Worm (Caenorhabditis elegans) whole organism, L4 larva: ENCODE data around the gene F40G9.19.
A peak's percentile ranks its signal among the peaks of the same experiment; 100 is the strongest.

Source experiments
- F10B5.3 ChIP-seq: sonication (generic microtip); optimal IDR thresholded peaks from 2 replicates; lab custom pipeline; 2016; ENCODE audit warnings: mild to moderate bottlenecking, missing genetic modification characterization, missing compliant biosample characterization
- F37D6.2 ChIP-seq: sonication (generic microtip); optimal IDR thresholded peaks from 2 replicates; lab custom pipeline; 2016; ENCODE audit warnings: mild to moderate bottlenecking, missing genetic modification characterization, missing compliant biosample characterization
- ces-1 ChIP-seq: fragments of 150-350 bp; sonication (generic microtip); optimal IDR thresholded peaks from 4 replicates; lab custom pipeline; 2014; ENCODE audit warnings: missing biosample characterization, missing genetic modification reagents, missing genetic modification characterization
- ctbp-1 ChIP-seq: fragments of 200-800 bp; sonication (Bioruptor generic); IDR thresholded peaks from 2 replicates; pipeline ENCODE4 v1.3.6; 2022; ENCODE audit warnings: missing genetic modification reagents, missing genetic modification characterization, missing compliant biosample characterization
- daf-8 ChIP-seq: fragments of 200-800 bp; sonication (Bioruptor generic); IDR thresholded peaks from 2 replicates; pipeline ENCODE4 v1.3.6; 2022; ENCODE audit warnings: missing genetic modification characterization, missing compliant biosample characterization
- duxl-1 ChIP-seq: sonication (generic microtip); optimal IDR thresholded peaks from 2 replicates; lab custom pipeline; 2016; ENCODE audit warnings: mild to moderate bottlenecking, missing genetic modification characterization, moderate library complexity, missing compliant biosample characterization; ENCODE audit not compliant: poor library complexity
- fkh-10 ChIP-seq: fragments of 150-350 bp; optimal IDR thresholded peaks from 2 replicates; lab custom pipeline; 2014; ENCODE audit warnings: missing biosample characterization, missing genetic modification reagents, missing genetic modification characterization
- hmg-1.1 ChIP-seq: fragments of 200-800 bp; sonication (Bioruptor generic); IDR thresholded peaks from 2 replicates; pipeline ENCODE4 v1.3.6; 2022; ENCODE audit warnings: missing genetic modification reagents, missing genetic modification characterization, missing compliant biosample characterization
- lin-13 ChIP-seq: fragments of 150-350 bp; optimal IDR thresholded peaks from 2 replicates; lab custom pipeline; 2014; ENCODE audit warnings: missing biosample characterization, missing genetic modification reagents, missing genetic modification characterization
- lin-38 ChIP-seq: fragments of 200-800 bp; sonication (Bioruptor generic); IDR thresholded peaks from 2 replicates; pipeline ENCODE4 v1.3.6; 2022; ENCODE audit warnings: missing genetic modification reagents, missing genetic modification characterization, missing compliant biosample characterization
- mep-1 ChIP-seq: fragments of 150-350 bp; sonication (generic microtip); optimal IDR thresholded peaks from 3 replicates; lab custom pipeline; 2014; ENCODE audit warnings: missing biosample characterization, missing genetic modification characterization
- nhr-48 ChIP-seq: sonication (generic microtip); optimal IDR thresholded peaks from 2 replicates; lab custom pipeline; 2016; ENCODE audit warnings: mild to moderate bottlenecking, missing genetic modification characterization, missing compliant biosample characterization
- pha-4 ChIP-seq, 2 experiments: fragments of 150-350 bp in 1 of 2; fragments of 200-800 bp in 1 of 2; sonication (Bioruptor generic) in 1 of 2; IDR thresholded peaks in 1 of 2; optimal IDR thresholded peaks in 1 of 2; 2 replicates each; pipeline versions ENCODE4 v1.3.6 to Lab custom; 2014 to 2022; ENCODE audit warnings: missing genetic modification characterization in 2 of 2, missing genetic modification reagents in 2 of 2, missing biosample characterization in 1 of 2, missing compliant biosample characterization in 1 of 2
- set-16 ChIP-seq: fragments of 200-800 bp; sonication (Bioruptor generic); IDR thresholded peaks from 2 replicates; pipeline ENCODE4 v1.3.6; 2022; ENCODE audit warnings: missing genetic modification reagents, missing genetic modification characterization, missing compliant biosample characterization
- skn-1 ChIP-seq: fragments of 150-350 bp; optimal IDR thresholded peaks from 2 replicates; lab custom pipeline; 2014; ENCODE audit warnings: missing biosample characterization, missing genetic modification characterization
- snpc-1.2 ChIP-seq: fragments of 200-800 bp; sonication (Bioruptor generic); IDR thresholded peaks from 2 replicates; pipeline ENCODE4 v1.3.6; 2022; ENCODE audit warnings: missing genetic modification reagents, missing genetic modification characterization, missing compliant biosample characterization
- unc-130 ChIP-seq: sonication (generic microtip); optimal IDR thresholded peaks from 2 replicates; lab custom pipeline; 2016; ENCODE audit warnings: missing genetic modification reagents, missing genetic modification characterization, missing compliant biosample characterization
- unc-62 ChIP-seq, 3 experiments: fragments of 150-350 bp in 1 of 3; sonication (generic microtip); optimal IDR thresholded peaks in 2 of 3; peaks in 1 of 3; 1 replicate in 1 of 3; 2 replicates in 2 of 3; lab custom pipeline; 2014 to 2017; ENCODE audit warnings: missing biosample characterization in 3 of 3, missing genetic modification characterization in 3 of 3, missing genetic modification reagents in 3 of 3, missing genotype in 1 of 3

The F40G9.19 gene

ce11 chrIII:209695-210091, 36.1 kb downstream of the F40G9.19 start, which contains the start of gene klp-20:
Gene klp-20, plus strand, starts transcription at chrIII:209992.
- TF ChIP-seq skn-1 (tag; lab: Kevin White, UChicago), result no peak
- no peak for TF ChIP-seq F37D6.2 (tag; lab: Kevin White, UChicago)
- no peak for TF ChIP-seq daf-8 (GFP tag; lab: Robert Waterston, UW)
- TF ChIP-seq set-16, result no peak

- TF ChIP-seq ctbp-1 (GFP tag; lab: Robert Waterston, UW) (0 out of 2 replicates have a peak, but pooled peaks have one; percentile 17), unc-130 (no peak), pha-4 (GFP tag; IDR thresholded peaks at IDR 0.05; lab: Robert Waterston, UW) (no peak), pha-4 (tag; optimal IDR thresholded peaks at IDR 0.05; lab: Kevin White, UChicago) (no peak), fkh-10 (GFP tag; lab: Kevin White, UChicago) (peak; percentile 15), duxl-1 (tag; lab: Kevin White, UChicago) (no peak), hmg-1.1 (GFP tag; lab: Robert Waterston, UW) (no peak), nhr-48 (tag; lab: Kevin White, UChicago) (no peak), lin-13 (GFP tag; lab: Kevin White, UChicago) (no peak), ces-1 (no peak)
These were observed 37.8 kb downstream of the F40G9.19 start for ce11 chrIII:211387-211786.

- TF ChIP-seq unc-62 (GFP tag; optimal IDR thresholded peaks at IDR 0.05 in 1 of 2; lab: Kevin White, UChicago), result peak in 1 of 2 experiments; percentile 67
- no peak for TF ChIP-seq unc-62 (tag; optimal IDR thresholded peaks at IDR 0.05; lab: Kevin White, UChicago)
- no peak for TF ChIP-seq F10B5.3 (tag; lab: Kevin White, UChicago)
- TF ChIP-seq snpc-1.2, result no peak
- TF ChIP-seq hmg-1.1 (GFP tag; lab: Robert Waterston, UW), result peak; percentile 62
- TF ChIP-seq lin-38 (GFP tag; lab: Robert Waterston, UW), result no peak
These were observed 46.8 kb downstream of the F40G9.19 start for ce11 chrIII:220368-220767.

ce11 chrIII:222508-222907, 48.9 kb downstream of the F40G9.19 start:
- TF ChIP-seq mep-1 (tag; lab: Kevin White, UChicago), result no peak
- peak; percentile 62 for TF ChIP-seq set-16
